Fruit fly (Drosophila melanogaster) whole organism, embryonic: Measurements from ENCODE around the gene CG34181.

Experiments
- Ada2b ChIP-seq: fragments of 200-800 bp; sonication (Bioruptor generic); IDR thresholded peaks from 2 replicates; pipeline ENCODE4 v1.3.6; 2022; ENCODE audit warnings: missing biosample characterization, missing genetic modification characterization
- Asciz ChIP-seq: fragments of 200-800 bp; sonication (Bioruptor generic); optimal IDR thresholded peaks from 2 replicates; lab custom pipeline; 2017; ENCODE audit warnings: missing biosample characterization, mild to moderate bottlenecking, missing genetic modification characterization, missing genetic modification reagents
- CG10209 ChIP-seq: fragments of 200-800 bp; sonication (Bioruptor generic); optimal IDR thresholded peaks from 3 replicates; lab custom pipeline; 2017; ENCODE audit warnings: missing biosample characterization, mild to moderate bottlenecking, missing genetic modification characterization, missing genetic modification reagents
- CG10959 ChIP-seq: fragments of 200-800 bp; sonication (Bioruptor generic); IDR thresholded peaks from 2 replicates; pipeline ENCODE4 v1.3.6; 2022; ENCODE audit warnings: missing biosample characterization, missing genetic modification characterization
- CG13775 ChIP-seq: fragments of 200-800 bp; sonication (Bioruptor generic); optimal IDR thresholded peaks from 3 replicates; lab custom pipeline; 2017; ENCODE audit warnings: missing biosample characterization, mild to moderate bottlenecking, missing genetic modification characterization
- CG14050 ChIP-seq: fragments of 200-800 bp; sonication (Bioruptor generic); IDR thresholded peaks from 3 replicates; pipeline ENCODE4 v1.3.6; 2022; ENCODE audit warnings: missing biosample characterization, missing genetic modification characterization
- CG15011 ChIP-seq: fragments of 200-800 bp; sonication (Bioruptor generic); optimal IDR thresholded peaks from 3 replicates; lab custom pipeline; 2018; ENCODE audit warnings: missing biosample characterization, mild to moderate bottlenecking, missing genetic modification characterization
- CG1602 ChIP-seq: fragments of 200-800 bp; sonication (Bioruptor generic); optimal IDR thresholded peaks from 3 replicates; lab custom pipeline; 2016; ENCODE audit warnings: missing biosample characterization, missing genetic modification characterization
- CG17186 ChIP-seq: fragments of 200-800 bp; sonication (Bioruptor generic); optimal IDR thresholded peaks from 3 replicates; lab custom pipeline; 2017; ENCODE audit warnings: missing biosample characterization, missing genetic modification reagents, missing genetic modification characterization
- CG17361 ChIP-seq: fragments of 200-800 bp; sonication (Bioruptor generic); IDR thresholded peaks from 3 replicates; pipeline ENCODE4 v1.3.6; 2022; ENCODE audit warnings: missing biosample characterization, missing genetic modification characterization
- CG18599 ChIP-seq: fragments of 200-800 bp; sonication (Bioruptor generic); optimal IDR thresholded peaks from 3 replicates; lab custom pipeline; 2017; ENCODE audit warnings: missing biosample characterization, missing genetic modification characterization, mild to moderate bottlenecking, moderate library complexity, missing genetic modification reagents
- CG18619 ChIP-seq: fragments of 200-800 bp; sonication (Bioruptor generic); optimal IDR thresholded peaks from 3 replicates; lab custom pipeline; 2017; ENCODE audit warnings: missing biosample characterization, mild to moderate bottlenecking, missing genetic modification characterization
- CG31388 ChIP-seq: fragments of 200-800 bp; sonication (Bioruptor generic); optimal IDR thresholded peaks from 2 replicates; lab custom pipeline; 2016; ENCODE audit warnings: missing biosample characterization, missing genetic modification characterization
- CG3163 ChIP-seq: fragments of 200-800 bp; sonication (Bioruptor generic); optimal IDR thresholded peaks from 3 replicates; lab custom pipeline; 2016; ENCODE audit warnings: missing biosample characterization, missing genetic modification characterization
- CG5245 ChIP-seq: fragments of 200-800 bp; sonication (Bioruptor generic); optimal IDR thresholded peaks from 3 replicates; lab custom pipeline; 2016; ENCODE audit warnings: missing biosample characterization, missing genetic modification characterization
- CG6791 ChIP-seq: fragments of 200-800 bp; sonication (Bioruptor generic); IDR thresholded peaks from 3 replicates; pipeline ENCODE4 v1.3.6; 2022; ENCODE audit warnings: missing biosample characterization, missing genetic modification characterization; ENCODE audit not compliant: partially characterized antibody
- CG7556 ChIP-seq: fragments of 200-800 bp; sonication (Bioruptor generic); optimal IDR thresholded peaks from 2 replicates; lab custom pipeline; 2017; ENCODE audit warnings: missing biosample characterization, mild to moderate bottlenecking, missing genetic modification characterization
- Camta ChIP-seq: fragments of 200-800 bp; sonication (Bioruptor generic); optimal IDR thresholded peaks from 2 replicates; lab custom pipeline; 2016; ENCODE audit warnings: missing biosample characterization, missing genetic modification characterization
- Dad ChIP-seq: fragments of 200-800 bp; sonication (Bioruptor generic); optimal IDR thresholded peaks from 3 replicates; lab custom pipeline; 2016; ENCODE audit warnings: missing biosample characterization, missing genetic modification characterization
- Dek ChIP-seq: fragments of 200-800 bp; sonication (Bioruptor generic); optimal IDR thresholded peaks from 3 replicates; lab custom pipeline; 2019; ENCODE audit warnings: missing biosample characterization, mild to moderate bottlenecking, missing genetic modification characterization, moderate library complexity
- Dfd ChIP-seq, 2 experiments: fragments of >200 bp; optimal IDR thresholded peaks; 2 replicates each; lab custom pipeline; 2017; ENCODE audit warnings: missing biosample characterization in 2 of 2, missing genetic modification characterization in 2 of 2
- Dp ChIP-seq: fragments of 200-800 bp; sonication (Bioruptor generic); optimal IDR thresholded peaks from 2 replicates; lab custom pipeline; 2018; ENCODE audit warnings: missing biosample characterization, mild to moderate bottlenecking, missing genetic modification characterization, moderate library complexity
- HmgZ ChIP-seq: fragments of 200-800 bp; sonication (Bioruptor generic); optimal IDR thresholded peaks from 2 replicates; lab custom pipeline; 2018; ENCODE audit warnings: missing biosample characterization, mild to moderate bottlenecking, missing genetic modification characterization
- Hmr ChIP-seq: fragments of 200-800 bp; sonication (Bioruptor generic); optimal IDR thresholded peaks from 3 replicates; lab custom pipeline; 2017; ENCODE audit warnings: mild to moderate bottlenecking, missing biosample characterization, missing genetic modification reagents, missing genetic modification characterization
- Hr3 ChIP-seq: fragments of 200-800 bp; sonication (Bioruptor generic); optimal IDR thresholded peaks from 3 replicates; lab custom pipeline; 2016; ENCODE audit warnings: missing biosample characterization, missing genetic modification characterization
- Mrtf ChIP-seq: fragments of 200-800 bp; sonication (Bioruptor generic); IDR thresholded peaks from 3 replicates; pipeline ENCODE4 v1.3.6; 2022; ENCODE audit warnings: missing biosample characterization, missing genetic modification characterization
- NFAT ChIP-seq: fragments of 200-800 bp; sonication (Bioruptor generic); IDR thresholded peaks from 2 replicates; pipeline ENCODE4 v1.3.6; 2022; ENCODE audit warnings: missing biosample characterization, missing genetic modification characterization
- Nf-YB ChIP-seq: fragments of 200-800 bp; sonication (Bioruptor generic); optimal IDR thresholded peaks from 3 replicates; lab custom pipeline; 2019; ENCODE audit warnings: missing biosample characterization, mild to moderate bottlenecking, missing genetic modification characterization, moderate library complexity
- Sox102F ChIP-seq: fragments of 200-800 bp; sonication (Bioruptor generic); optimal IDR thresholded peaks from 2 replicates; lab custom pipeline; 2018; ENCODE audit warnings: missing biosample characterization, mild to moderate bottlenecking, missing genetic modification characterization, moderate library complexity
- Vsx1 ChIP-seq: fragments of 200-800 bp; sonication (Bioruptor generic); optimal IDR thresholded peaks from 2 replicates; lab custom pipeline; 2017; ENCODE audit warnings: missing biosample characterization, mild to moderate bottlenecking, missing genetic modification characterization, missing genetic modification reagents
- Xbp1 ChIP-seq: fragments of 200-800 bp; sonication (Bioruptor generic); optimal IDR thresholded peaks from 3 replicates; lab custom pipeline; 2016; ENCODE audit warnings: missing biosample characterization, mild to moderate bottlenecking, missing genetic modification characterization
- al ChIP-seq: fragments of 200-800 bp; sonication (Bioruptor generic); IDR thresholded peaks from 2 replicates; pipeline ENCODE4 v1.3.6; 2022; ENCODE audit warnings: missing biosample characterization, missing genetic modification characterization
- amos ChIP-seq: fragments of 200-800 bp; sonication (Bioruptor generic); IDR thresholded peaks from 2 replicates; pipeline ENCODE4 v1.3.6; 2022; ENCODE audit warnings: missing biosample characterization, missing genetic modification characterization; ENCODE audit not compliant: partially characterized antibody
- bcd ChIP-seq: fragments of 200-800 bp; sonication (Bioruptor generic); optimal IDR thresholded peaks from 2 replicates; lab custom pipeline; 2017; ENCODE audit warnings: missing biosample characterization, mild to moderate bottlenecking, missing genetic modification characterization
- br ChIP-seq: fragments of >200 bp; optimal IDR thresholded peaks from 2 replicates; lab custom pipeline; 2017
- crp ChIP-seq, 2 experiments: fragments of 200-800 bp; sonication (Bioruptor generic); optimal IDR thresholded peaks; 2 replicates in 1 of 2; 3 replicates in 1 of 2; lab custom pipeline; 2017; ENCODE audit warnings: missing biosample characterization in 2 of 2, missing genetic modification characterization in 2 of 2, mild to moderate bottlenecking in 1 of 2, moderate library complexity in 1 of 2
- cwo ChIP-seq: fragments of 200-800 bp; sonication (Bioruptor generic); optimal IDR thresholded peaks from 3 replicates; lab custom pipeline; 2017; ENCODE audit warnings: missing biosample characterization, missing genetic modification characterization, mild to moderate bottlenecking, moderate library complexity, missing genetic modification reagents
- en ChIP-seq: fragments of 200-800 bp; sonication (Bioruptor generic); optimal IDR thresholded peaks from 2 replicates; lab custom pipeline; 2016; ENCODE audit warnings: missing biosample characterization, missing genetic modification characterization
- hb ChIP-seq: fragments of 200-800 bp; sonication (Bioruptor generic); IDR thresholded peaks from 3 replicates; pipeline ENCODE4 v1.3.6; 2022; ENCODE audit warnings: missing biosample characterization, missing genetic modification characterization; ENCODE audit not compliant: partially characterized antibody
- luna ChIP-seq: fragments of 200-800 bp; sonication (Bioruptor generic); optimal IDR thresholded peaks from 2 replicates; lab custom pipeline; 2016; ENCODE audit warnings: missing biosample characterization, missing genetic modification characterization
- org-1 ChIP-seq: fragments of 200-800 bp; sonication (Bioruptor generic); optimal IDR thresholded peaks from 2 replicates; lab custom pipeline; 2017; ENCODE audit warnings: missing biosample characterization, missing genetic modification characterization
- prd ChIP-seq, 3 experiments: fragments of >200 bp in 2 of 3; fragments of 200-800 bp in 1 of 3; sonication (Bioruptor generic) in 1 of 3; optimal IDR thresholded peaks in 2 of 3; IDR thresholded peaks in 1 of 3; 2 replicates in 2 of 3; 3 replicates in 1 of 3; pipeline versions ENCODE4 v1.3.6 to Lab custom; 2017 to 2022; ENCODE audit warnings: missing biosample characterization in 1 of 3, missing genetic modification characterization in 1 of 3
- repo ChIP-seq: fragments of 200-800 bp; sonication (Bioruptor generic); optimal IDR thresholded peaks from 2 replicates; lab custom pipeline; 2016; ENCODE audit warnings: missing biosample characterization, missing genetic modification characterization
- rib ChIP-seq: fragments of 200-800 bp; sonication (Bioruptor generic); IDR thresholded peaks from 2 replicates; pipeline ENCODE4 v1.3.6; 2022; ENCODE audit warnings: missing biosample characterization, missing genetic modification characterization
- row ChIP-seq: fragments of 200-800 bp; sonication (Bioruptor generic); IDR thresholded peaks from 3 replicates; pipeline ENCODE4 v1.3.6; 2022; ENCODE audit warnings: missing biosample characterization, missing genetic modification characterization
- scrt ChIP-seq: fragments of 200-800 bp; sonication (Bioruptor generic); optimal IDR thresholded peaks from 2 replicates; lab custom pipeline; 2018; ENCODE audit warnings: missing biosample characterization, mild to moderate bottlenecking, missing genetic modification characterization, moderate library complexity
- seq ChIP-seq: fragments of 200-800 bp; sonication (Bioruptor generic); IDR thresholded peaks from 2 replicates; pipeline ENCODE4 v1.3.6; 2022; ENCODE audit warnings: missing biosample characterization, missing genetic modification characterization
- sob ChIP-seq: fragments of 200-800 bp; sonication (Bioruptor generic); IDR thresholded peaks from 2 replicates; pipeline ENCODE4 v1.3.6; 2022; ENCODE audit warnings: missing biosample characterization, missing genetic modification characterization
- toy ChIP-seq: fragments of 200-800 bp; sonication (Bioruptor generic); IDR thresholded peaks from 2 replicates; pipeline ENCODE4 v1.3.6; 2022; ENCODE audit warnings: missing biosample characterization, missing genetic modification characterization
- unc-4 ChIP-seq: fragments of 200-800 bp; sonication (Bioruptor generic); IDR thresholded peaks from 2 replicates; pipeline ENCODE4 v1.3.6; 2022; ENCODE audit warnings: missing biosample characterization, missing genetic modification characterization; ENCODE audit not compliant: partially characterized antibody

The CG34181 gene

DNA sequence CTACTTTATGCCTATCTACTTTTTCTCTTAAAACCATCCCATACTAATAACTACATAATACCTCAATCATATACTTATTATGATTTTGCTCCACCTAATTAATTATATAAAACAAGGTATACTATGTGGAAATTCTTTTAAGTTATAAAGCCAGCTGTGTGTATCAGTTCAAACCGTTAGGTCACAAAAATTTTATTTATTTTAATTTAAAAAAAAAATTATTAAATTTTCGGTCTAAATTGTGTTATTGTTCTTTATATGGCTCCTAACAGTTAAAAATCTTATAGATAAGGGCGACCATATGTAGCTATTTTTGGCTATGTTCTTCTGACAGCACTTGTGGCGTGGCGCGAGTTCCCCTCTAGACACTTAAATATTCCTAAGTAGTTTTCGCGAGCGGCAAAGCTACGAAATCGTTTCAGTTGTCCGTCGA lies 19.8 kb downstream of the CG34181 start, which contains the start of gene Aldh (continued):
- TF ChIP-seq CG15011 (GFP tag; lab: Kevin White, UChicago) (no peak), al (peak; percentile 48; the same call in 1 of the 2 replicates), CG13775 (GFP tag; lab: Kevin White, UChicago) (peak; percentile 27), CG10959 (no peak), HmgZ (peak; percentile 10), hb (GFP tag; lab: Robert Waterston, UW) (no peak), Camta (no peak), CG18619 (GFP tag; lab: Kevin White, UChicago) (peak; percentile 37), Dfd (GFP tag; optimal IDR thresholded peaks at IDR 0.05; lab: Kevin White, UChicago) (no peak), en (GFP tag; lab: Kevin White, UChicago) (no peak), CG6791 (no peak), Mrtf (GFP tag; lab: Robert Waterston, UW) (no peak), Asciz (no peak), br (lab: Kevin White, UChicago) (no peak), CG17361 (no peak; the same call in 2 of the 3 replicates), Dp (GFP tag; lab: Kevin White, UChicago) (no peak), Dad (GFP tag; lab: Kevin White, UChicago) (no peak), sob (GFP tag; lab: Robert Waterston, UW) (peak; percentile 40), row (GFP tag; lab: Robert Waterston, UW) (peak; percentile 76), luna (GFP tag; lab: Kevin White, UChicago) (no peak), CG31388 (GFP tag; lab: Kevin White, UChicago) (no peak), bcd (GFP tag; lab: Kevin White, UChicago) (peak; percentile 33), CG1602 (GFP tag; lab: Kevin White, UChicago) (peak; percentile 11), CG3163 (GFP tag; lab: Kevin White, UChicago) (peak; percentile 5), NFAT (peak; percentile 76), seq (no peak), CG5245 (GFP tag; lab: Kevin White, UChicago) (no peak), rib (GFP tag; lab: Robert Waterston, UW) (peak; percentile 32; the same call in 1 of the 2 replicates), CG18599 (peak; percentile 50), Dek (tag; lab: Kevin White, UChicago) (peak; percentile 56), scrt (peak; percentile 12), CG14050 (no peak), Hmr (GFP tag; lab: Kevin White, UChicago) (peak; percentile 54), Sox102F (GFP tag; lab: Kevin White, UChicago) (peak; percentile 7), CG7556 (no peak), toy (GFP tag; lab: Robert Waterston, UW) (no peak), unc-4 (no peak), Ada2b (GFP tag; lab: Robert Waterston, UW) (no peak), Hr3 (GFP tag; lab: Kevin White, UChicago) (no peak), crp (GFP tag; optimal IDR thresholded peaks at IDR 0.05; lab: Kevin White, UChicago) (no peak), CG10209 (GFP tag; lab: Kevin White, UChicago) (peak; percentile 37), Nf-YB (GFP tag; lab: Kevin White, UChicago) (no peak), amos (GFP tag; lab: Robert Waterston, UW) (0 out of 2 replicates have a peak, but pooled peaks have one; percentile 13), CG17186 (GFP tag; lab: Kevin White, UChicago) (no peak), repo (GFP tag; lab: Kevin White, UChicago) (no peak), cwo (GFP tag; lab: Kevin White, UChicago) (peak; percentile 46), Xbp1 (peak; percentile 17), prd (optimal IDR thresholded peaks at IDR 0.05; lab: Kevin White, UChicago) (no peak), prd (GFP tag; IDR thresholded peaks at IDR 0.05; lab: Robert Waterston, UW) (peak; percentile 37; the same call in 1 of the 3 replicates), Vsx1 (GFP tag; lab: Kevin White, UChicago) (no peak), org-1 (GFP tag; lab: Kevin White, UChicago) (no peak)
